Worm (Caenorhabditis elegans): ENCODE data around the gene clec-191.

ce11 chrIV:16236827-16237226 lies 43.7 kb downstream of the clec-191 start:
- TF ChIP-seq ceh-9 (tag; optimal IDR thresholded peaks at IDR 0.05) (no peak), egl-27 (tag; optimal IDR thresholded peaks at IDR 0.05) (no peak), ceh-16 (tag; optimal IDR thresholded peaks at IDR 0.05) (no peak), zag-1 (tag; optimal IDR thresholded peaks at IDR 0.05) (no peak), nhr-43 (tag; optimal IDR thresholded peaks at IDR 0.05; ENCODE audit: poor library complexity, severe bottlenecking) (no peak), pha-4 (tag; optimal IDR thresholded peaks at IDR 0.05) (no peak), nhr-25 (tag; optimal IDR thresholded peaks at IDR 0.05) (no peak), fkh-2 (tag; optimal IDR thresholded peaks at IDR 0.05) (no peak), R02D3.7 (tag; optimal IDR thresholded peaks at IDR 0.05) (no peak)

Data from whole organism, L3 larva.